Fruit fly (Drosophila melanogaster) whole organism, pupa: Measurements from ENCODE around the gene Aven.

Experiments used
- CG10348 ChIP-seq: fragments of 200-800 bp; sonication (Bioruptor generic); IDR thresholded peaks from 2 replicates; pipeline ENCODE4 v1.3.6; 2022; ENCODE audit warnings: missing biosample characterization, missing genetic modification characterization
- CG13204 ChIP-seq: fragments of 200-800 bp; sonication (Bioruptor generic); optimal IDR thresholded peaks from 2 replicates; lab custom pipeline; 2018; ENCODE audit warnings: missing biosample characterization, mild to moderate bottlenecking, missing genetic modification characterization, moderate library complexity
- CG14655 ChIP-seq: fragments of 200-800 bp; sonication (Bioruptor generic); optimal IDR thresholded peaks from 3 replicates; lab custom pipeline; 2017; ENCODE audit warnings: mild to moderate bottlenecking, missing biosample characterization, missing genetic modification reagents, missing genetic modification characterization
- CG15710 ChIP-seq: fragments of 200-800 bp; sonication (Bioruptor generic); optimal IDR thresholded peaks from 2 replicates; lab custom pipeline; 2018; ENCODE audit warnings: missing biosample characterization, mild to moderate bottlenecking, missing genetic modification characterization, moderate library complexity
- CG9948 ChIP-seq: fragments of 200-800 bp; sonication (Bioruptor generic); optimal IDR thresholded peaks from 2 replicates; lab custom pipeline; 2018; ENCODE audit warnings: missing biosample characterization, mild to moderate bottlenecking, missing genetic modification characterization, moderate library complexity
- D1 ChIP-seq: fragments of 200-800 bp; sonication (Bioruptor generic); optimal IDR thresholded peaks from 2 replicates; lab custom pipeline; 2018; ENCODE audit warnings: missing biosample characterization, mild to moderate bottlenecking, missing genetic modification characterization, moderate library complexity
- EcR ChIP-seq: fragments of 200-800 bp; sonication (Bioruptor generic); optimal IDR thresholded peaks from 3 replicates; lab custom pipeline; 2019; ENCODE audit warnings: missing biosample characterization, missing genetic modification characterization, mild to moderate bottlenecking, moderate library complexity, missing genetic modification reagents
- Ets98B ChIP-seq: fragments of 200-800 bp; sonication (Bioruptor generic); IDR thresholded peaks from 2 replicates; pipeline ENCODE4 v1.3.6; 2022; ENCODE audit warnings: missing biosample characterization, missing genetic modification characterization
- Pif1B ChIP-seq: fragments of 200-800 bp; sonication (Bioruptor generic); optimal IDR thresholded peaks from 3 replicates; lab custom pipeline; 2016; ENCODE audit warnings: missing biosample characterization, missing genetic modification characterization
- Snoo ChIP-seq: fragments of 200-800 bp; sonication (Bioruptor generic); optimal IDR thresholded peaks from 3 replicates; lab custom pipeline; 2017; ENCODE audit warnings: missing biosample characterization, mild to moderate bottlenecking, missing genetic modification characterization, inconsistent platforms
- fd96Ca ChIP-seq: fragments of 200-800 bp; sonication (Bioruptor generic); IDR thresholded peaks from 3 replicates; pipeline ENCODE4 v1.3.6; 2022; ENCODE audit warnings: missing biosample characterization, missing genetic modification characterization
- gl ChIP-seq: fragments of 200-800 bp; sonication (Bioruptor generic); optimal IDR thresholded peaks from 2 replicates; lab custom pipeline; 2018; ENCODE audit warnings: missing biosample characterization, mild to moderate bottlenecking, missing genetic modification characterization
- rn ChIP-seq: fragments of 200-800 bp; sonication (Bioruptor generic); IDR thresholded peaks from 2 replicates; pipeline ENCODE4 v1.3.6; 2022; ENCODE audit warnings: missing biosample characterization, missing genetic modification characterization

dm6 chrX:12579506-12579999, 49.9 kb downstream of the Aven start:
- TF ChIP-seq EcR (GFP tag; lab: Kevin White, UChicago), result no peak
- peak; percentile 91 for TF ChIP-seq gl (tag; lab: Kevin White, UChicago)
- peak; percentile 98 for TF ChIP-seq CG9948
- peak; percentile 78 for TF ChIP-seq Snoo (tag; lab: Kevin White, UChicago)
- TF ChIP-seq CG14655 (GFP tag; lab: Kevin White, UChicago), result peak; percentile 98
- TF ChIP-seq Ets98B (GFP tag; lab: Robert Waterston, UW), result peak; percentile 91
- peak; percentile 94 for TF ChIP-seq D1
- peak; percentile 97 for TF ChIP-seq CG15710
- TF ChIP-seq fd96Ca (GFP tag; lab: Robert Waterston, UW), result peak; percentile 90
- peak; percentile 75 for TF ChIP-seq CG13204
- peak; percentile 94 for TF ChIP-seq rn
- peak; percentile 97 for TF ChIP-seq Pif1B
- TF ChIP-seq CG10348, result peak; percentile 89
